Worm (Caenorhabditis elegans) whole organism, late embryonic: Measurements from ENCODE around the gene dpy-22.

Experiments
- K02D7.2 ChIP-seq: sonication (generic microtip); optimal IDR thresholded peaks from 2 replicates; lab custom pipeline; 2017; ENCODE audit warnings: mild to moderate bottlenecking, missing genetic modification characterization, missing compliant biosample characterization
- Y22D7AL.16 ChIP-seq: sonication (generic microtip); optimal IDR thresholded peaks from 2 replicates; lab custom pipeline; 2016; ENCODE audit warnings: missing genetic modification characterization, missing compliant biosample characterization
- ceh-18 ChIP-seq: sonication (generic microtip); optimal IDR thresholded peaks from 2 replicates; lab custom pipeline; 2016; ENCODE audit warnings: missing genetic modification characterization, missing compliant biosample characterization
- ceh-19 ChIP-seq: fragments of 200-800 bp; sonication (Bioruptor generic); optimal IDR thresholded peaks from 2 replicates; lab custom pipeline; 2018; ENCODE audit warnings: mild to moderate bottlenecking, missing genetic modification characterization, missing compliant biosample characterization
- ceh-30 ChIP-seq: fragments of 150-350 bp; optimal IDR thresholded peaks from 2 replicates; lab custom pipeline; 2014; ENCODE audit warnings: missing biosample characterization, missing genetic modification characterization
- ceh-31 ChIP-seq: sonication (generic microtip); optimal IDR thresholded peaks from 2 replicates; lab custom pipeline; 2016; ENCODE audit warnings: missing genetic modification characterization, missing compliant biosample characterization
- dmd-4 ChIP-seq: sonication (generic microtip); optimal IDR thresholded peaks from 2 replicates; lab custom pipeline; 2016; ENCODE audit warnings: borderline replicate concordance, missing genetic modification characterization, missing compliant biosample characterization
- dve-1 ChIP-seq: sonication (generic microtip); optimal IDR thresholded peaks from 2 replicates; lab custom pipeline; 2017; ENCODE audit warnings: antibody characterized with exemption, mild to moderate bottlenecking, missing genetic modification characterization, missing compliant biosample characterization
- elt-2 ChIP-seq: sonication (generic microtip); optimal IDR thresholded peaks from 2 replicates; lab custom pipeline; 2016; ENCODE audit warnings: missing genetic modification reagents, missing genetic modification characterization, missing compliant biosample characterization
- elt-4 ChIP-seq: sonication (generic microtip); optimal IDR thresholded peaks from 2 replicates; lab custom pipeline; 2016; ENCODE audit warnings: missing genetic modification characterization, missing compliant biosample characterization
- ets-4 ChIP-seq: sonication (generic microtip); optimal IDR thresholded peaks from 2 replicates; lab custom pipeline; 2016; ENCODE audit warnings: missing genetic modification characterization, missing compliant biosample characterization
- fkh-6 ChIP-seq: sonication (generic microtip); optimal IDR thresholded peaks from 2 replicates; lab custom pipeline; 2016; ENCODE audit warnings: missing genetic modification characterization, missing compliant biosample characterization
- hlh-13 ChIP-seq: fragments of 200-800 bp; sonication (Bioruptor generic); optimal IDR thresholded peaks from 2 replicates; lab custom pipeline; 2018; ENCODE audit warnings: mild to moderate bottlenecking, missing genetic modification characterization, missing compliant biosample characterization
- hlh-6 ChIP-seq: sonication (generic microtip); optimal IDR thresholded peaks from 2 replicates; lab custom pipeline; 2016; ENCODE audit warnings: missing genotype, missing genetic modification characterization, missing compliant biosample characterization
- mec-3 ChIP-seq: sonication (generic microtip); optimal IDR thresholded peaks from 2 replicates; lab custom pipeline; 2016; ENCODE audit warnings: borderline replicate concordance, missing genetic modification characterization, missing compliant biosample characterization
- odd-2 ChIP-seq: sonication (generic microtip); optimal IDR thresholded peaks from 2 replicates; lab custom pipeline; 2017; ENCODE audit warnings: antibody characterized with exemption, mild to moderate bottlenecking, missing genetic modification characterization, missing compliant biosample characterization
- pag-3 ChIP-seq: sonication (generic microtip); optimal IDR thresholded peaks from 2 replicates; lab custom pipeline; 2016; ENCODE audit warnings: missing compliant biosample characterization, missing genetic modification characterization, borderline replicate concordance
- pat-9 ChIP-seq: fragments of 200-800 bp; sonication (Bioruptor generic); optimal IDR thresholded peaks from 2 replicates; lab custom pipeline; 2018; ENCODE audit warnings: mild to moderate bottlenecking, missing genetic modification characterization, moderate library complexity, missing compliant biosample characterization
- pha-2 ChIP-seq: sonication (generic microtip); optimal IDR thresholded peaks from 2 replicates; lab custom pipeline; 2017; ENCODE audit warnings: mild to moderate bottlenecking, missing genetic modification characterization, missing compliant biosample characterization
- sdc-2 ChIP-seq: sonication (generic microtip); optimal IDR thresholded peaks from 2 replicates; lab custom pipeline; 2016; ENCODE audit warnings: missing genotype, missing genetic modification characterization, missing compliant biosample characterization
- sox-2 ChIP-seq: fragments of 200-800 bp; sonication (Bioruptor generic); IDR thresholded peaks from 2 replicates; pipeline ENCODE4 v1.3.6; 2022; ENCODE audit warnings: missing genetic modification reagents, missing genetic modification characterization, missing compliant biosample characterization
- syd-9 ChIP-seq: sonication (generic microtip); optimal IDR thresholded peaks from 2 replicates; lab custom pipeline; 2016; ENCODE audit warnings: mild to moderate bottlenecking, missing genetic modification characterization, moderate library complexity, missing compliant biosample characterization
- tbx-2 ChIP-seq: sonication (generic microtip); optimal IDR thresholded peaks from 2 replicates; lab custom pipeline; 2016; ENCODE audit warnings: missing genetic modification characterization, missing compliant biosample characterization
- unc-3 ChIP-seq, 2 experiments: fragments of 200-800 bp in 1 of 2; sonication (Bioruptor generic) in 1 of 2; sonication (generic microtip) in 1 of 2; conservative IDR thresholded peaks in 1 of 2; optimal IDR thresholded peaks in 1 of 2; 2 replicates each; pipeline versions ENCODE4 v1.3.6 to Lab custom; 2016 to 2022; ENCODE audit warnings: missing compliant biosample characterization in 2 of 2, missing genetic modification characterization in 2 of 2, missing genetic modification reagents in 1 of 2
- unc-42 ChIP-seq: sonication (generic microtip); optimal IDR thresholded peaks from 2 replicates; lab custom pipeline; 2016; ENCODE audit warnings: missing genotype, missing genetic modification characterization, missing compliant biosample characterization
- unc-86 ChIP-seq: sonication (generic microtip); optimal IDR thresholded peaks from 2 replicates; lab custom pipeline; 2016; ENCODE audit warnings: missing genetic modification characterization, missing compliant biosample characterization

dpy-22 gene

DNA sequence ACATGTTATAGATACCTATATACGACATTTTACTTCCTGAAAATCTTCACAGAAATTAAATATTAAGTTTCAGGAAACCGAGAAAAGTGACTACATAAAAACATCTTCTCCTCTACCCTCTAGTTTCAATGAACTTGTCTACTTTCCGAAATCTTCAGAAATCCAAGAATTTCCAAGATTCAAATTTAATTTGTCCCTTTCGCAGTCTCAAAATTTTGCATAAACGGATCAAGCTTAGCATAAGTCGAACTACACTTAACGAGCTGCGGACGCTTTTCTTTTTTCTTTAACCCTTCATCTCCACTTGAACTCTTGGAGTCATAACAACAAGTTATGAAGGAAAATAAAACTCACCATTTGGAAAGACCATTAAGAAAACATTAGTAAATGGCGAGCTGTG, 16.6 kb downstream of the dpy-22 start:
- TF ChIP-seq Y22D7AL.16 (no peak), fkh-6 (tag; lab: Kevin White, UChicago) (no peak), sox-2 (GFP tag; lab: Robert Waterston, UW) (no peak), unc-42 (tag; lab: Kevin White, UChicago) (peak; percentile 87)

DNA sequence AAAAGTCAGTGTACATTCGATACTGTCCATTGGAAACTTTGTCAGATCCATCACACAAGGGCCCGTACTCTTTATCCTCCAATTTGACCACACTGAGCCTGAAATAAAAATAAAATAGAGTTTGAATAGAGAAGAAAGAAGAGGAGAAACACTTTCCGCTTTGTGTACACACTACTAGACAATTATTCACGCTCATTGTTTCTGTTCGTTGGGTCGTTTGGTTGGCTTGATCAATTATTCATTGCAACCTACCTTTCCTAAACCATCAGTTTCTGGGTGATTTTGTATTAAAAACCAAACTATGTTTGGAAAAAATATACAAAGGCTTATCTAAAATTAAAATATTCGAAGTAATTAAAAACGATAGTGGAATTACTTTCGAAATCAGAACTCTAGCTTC, 17.3 kb downstream of the dpy-22 start:
- peak; percentile 62 for TF ChIP-seq ceh-31 (tag; lab: Kevin White, UChicago)
- no peak for TF ChIP-seq mec-3 (tag; lab: Kevin White, UChicago)
- TF ChIP-seq, all 69 proteins: peak for 1

DNA sequence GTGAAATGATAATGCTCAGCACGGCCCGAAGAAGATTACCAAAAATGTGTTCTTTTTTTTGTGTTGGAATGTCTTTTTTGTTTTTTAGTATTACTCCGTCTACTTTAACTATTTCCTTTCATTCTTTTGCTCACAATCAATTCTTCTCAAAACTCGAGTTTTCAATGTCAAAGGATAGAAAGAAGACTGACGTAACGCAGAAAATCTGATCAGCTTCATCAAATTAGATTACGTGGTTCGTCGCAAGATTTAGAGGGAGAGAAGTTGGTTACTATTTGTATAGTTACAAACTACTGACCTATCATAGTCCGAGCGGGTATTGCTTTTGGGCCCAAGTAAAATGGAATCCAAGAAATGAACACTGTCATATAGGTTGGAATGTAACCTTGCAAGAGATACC, 18.5 kb downstream of the dpy-22 start:
- TF ChIP-seq unc-42 (tag; lab: Kevin White, UChicago) (peak; percentile 97), ceh-19 (GFP tag; lab: Kevin White, UChicago) (no peak)

DNA sequence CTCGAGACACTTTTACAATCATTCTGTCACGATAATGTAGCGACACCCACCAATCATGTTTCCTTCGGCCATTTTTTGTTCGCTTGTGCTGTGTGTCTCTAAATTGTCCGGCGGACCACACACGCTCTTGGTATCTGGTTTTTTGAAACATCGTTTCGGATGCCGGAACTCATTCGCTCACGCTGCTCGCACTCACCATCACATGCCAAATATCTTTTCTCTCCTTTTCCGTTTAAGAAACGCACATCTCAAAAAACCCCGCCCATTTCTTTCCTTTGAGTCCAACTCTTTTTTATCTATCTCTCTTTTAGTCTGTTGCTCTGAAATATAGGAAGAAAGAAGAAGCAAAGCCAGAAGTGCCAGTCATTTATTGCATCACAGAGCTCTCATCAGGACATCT, 23.5 kb downstream of the dpy-22 start, which contains the start of gene F36G3.3:
TSS of gene F36G3.3 (plus strand) at position 306 of the 400 bp plus-strand sequence.
- TF ChIP-seq hlh-13 (GFP tag; lab: Kevin White, UChicago) = no peak
- peak; percentile 35 for TF ChIP-seq unc-42 (tag; lab: Kevin White, UChicago)
- TF ChIP-seq pat-9 (tag; lab: Kevin White, UChicago) = no peak
- no peak for TF ChIP-seq syd-9 (tag; lab: Kevin White, UChicago)

DNA sequence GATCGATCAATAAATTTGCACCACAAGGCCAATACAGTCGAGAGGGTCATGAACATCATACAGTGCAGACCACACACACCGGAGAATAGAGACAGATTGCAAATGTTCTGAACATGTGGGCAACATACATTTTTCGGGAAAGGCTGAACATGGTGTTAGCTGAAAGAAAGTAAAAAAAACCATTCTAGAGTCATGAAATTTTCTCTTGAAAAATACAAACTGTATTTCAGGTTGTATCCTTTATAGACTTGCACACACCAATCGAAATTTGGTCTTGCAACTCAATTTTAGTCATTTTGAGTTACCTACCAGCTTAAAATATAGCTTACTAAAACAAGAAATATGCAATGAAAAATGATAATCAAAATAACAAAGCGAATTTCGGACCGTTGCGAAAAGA, 26.0 kb downstream of the dpy-22 start:
- TF ChIP-seq dve-1 (tag; lab: Kevin White, UChicago) = no peak
- TF ChIP-seq sox-2 (GFP tag; lab: Robert Waterston, UW) = no peak
- TF ChIP-seq pat-9 (tag; lab: Kevin White, UChicago) = no peak
- no peak for TF ChIP-seq mec-3 (tag; lab: Kevin White, UChicago)
- no peak for TF ChIP-seq sdc-2 (tag; lab: Kevin White, UChicago)
- TF ChIP-seq, all 69 proteins: peak for 0

DNA sequence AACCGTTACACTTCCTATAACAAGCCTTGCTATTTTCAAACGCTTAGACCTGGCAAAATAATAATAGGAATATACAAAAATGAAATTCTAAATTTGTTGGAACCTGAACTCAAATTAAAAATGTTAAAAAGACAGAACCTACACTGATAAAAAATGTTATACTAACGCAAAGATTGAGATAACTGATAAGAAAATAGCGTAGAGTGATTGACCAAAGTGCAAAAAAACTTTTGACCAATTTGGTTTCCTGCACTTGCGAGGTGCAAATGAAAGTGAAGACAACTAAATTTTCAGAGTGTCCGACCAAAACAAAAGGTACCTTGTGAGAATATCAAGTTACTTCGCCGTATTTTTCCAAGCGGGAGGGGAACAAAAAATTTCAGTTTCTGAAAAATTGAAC, 26.5 kb downstream of the dpy-22 start:
- TF ChIP-seq elt-2 (tag; lab: Kevin White, UChicago) (peak; percentile 52), K02D7.2 (no peak)

DNA sequence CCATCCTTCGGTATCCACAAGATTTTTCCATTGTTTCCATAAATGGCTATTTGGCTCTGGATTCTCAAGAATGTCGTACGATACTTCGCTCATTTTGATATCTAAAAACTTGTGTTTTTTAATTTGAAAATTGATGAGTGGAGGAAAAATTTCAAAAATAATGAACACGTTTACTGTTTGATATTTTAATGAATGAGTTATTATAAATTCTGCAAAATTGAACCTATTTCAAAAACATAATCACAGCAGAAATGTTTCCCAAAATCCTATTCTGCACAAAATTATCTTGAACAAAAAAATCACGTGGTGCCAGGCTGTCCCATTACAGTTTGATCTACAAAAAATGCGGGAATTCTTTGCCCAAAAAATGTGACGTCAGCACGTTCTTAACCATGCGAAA, 27.9 kb downstream of the dpy-22 start, which contains the start of gene F36G3.2:
TSS of gene F36G3.2 (minus strand) at position 101 of the 400 bp plus-strand sequence.
- no peak for TF ChIP-seq elt-4 (tag; lab: Kevin White, UChicago)
- no peak for TF ChIP-seq tbx-2 (tag; lab: Kevin White, UChicago)
- no peak for TF ChIP-seq hlh-6
- no peak for TF ChIP-seq K02D7.2
- TF ChIP-seq pha-2 (tag; lab: Kevin White, UChicago) = no peak
- TF ChIP-seq ceh-18 = no peak
- TF ChIP-seq ets-4 (tag; lab: Kevin White, UChicago) = no peak
- TF ChIP-seq dmd-4 (tag; lab: Kevin White, UChicago) = no peak
- TF ChIP-seq ceh-30 = no peak
- TF ChIP-seq unc-3 (GFP tag; conservative IDR thresholded peaks at IDR 0.05; lab: Robert Waterston, UW) = no peak
- TF ChIP-seq unc-3 (tag; optimal IDR thresholded peaks at IDR 0.05; lab: Kevin White, UChicago) = no peak
- no peak for TF ChIP-seq pat-9 (tag; lab: Kevin White, UChicago)
- no peak for TF ChIP-seq pag-3
- TF ChIP-seq, all 69 proteins: peak for 0

DNA sequence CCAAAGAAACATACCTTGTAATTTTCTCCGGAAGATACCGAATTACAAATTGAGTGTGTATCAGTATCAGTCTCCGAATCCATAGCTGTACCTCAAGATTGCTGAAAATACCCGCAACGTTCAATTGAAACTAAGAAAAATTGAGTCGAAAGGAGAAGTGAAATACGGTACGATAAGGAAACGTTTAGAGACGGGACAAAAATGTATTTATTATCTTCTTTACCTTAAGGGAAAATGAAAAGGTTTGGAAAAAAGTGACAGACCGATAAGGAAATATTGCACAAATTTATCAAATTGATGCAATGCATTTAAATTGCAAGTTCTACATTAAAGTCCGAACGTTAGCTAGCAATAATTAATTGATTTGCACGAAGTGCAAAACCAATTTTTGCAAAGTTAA, 33.0 kb downstream of the dpy-22 start, which contains the start of gene F36G3.1:
TSS of gene F36G3.1 (minus strand) at position 101 of the 400 bp plus-strand sequence.
- TF ChIP-seq odd-2 (tag; lab: Kevin White, UChicago) (no peak), unc-86 (tag; lab: Kevin White, UChicago) (no peak)
